Worm (Caenorhabditis elegans): Measurements from ENCODE around the gene F19G12.1.

F19G12.1 gene

DNA sequence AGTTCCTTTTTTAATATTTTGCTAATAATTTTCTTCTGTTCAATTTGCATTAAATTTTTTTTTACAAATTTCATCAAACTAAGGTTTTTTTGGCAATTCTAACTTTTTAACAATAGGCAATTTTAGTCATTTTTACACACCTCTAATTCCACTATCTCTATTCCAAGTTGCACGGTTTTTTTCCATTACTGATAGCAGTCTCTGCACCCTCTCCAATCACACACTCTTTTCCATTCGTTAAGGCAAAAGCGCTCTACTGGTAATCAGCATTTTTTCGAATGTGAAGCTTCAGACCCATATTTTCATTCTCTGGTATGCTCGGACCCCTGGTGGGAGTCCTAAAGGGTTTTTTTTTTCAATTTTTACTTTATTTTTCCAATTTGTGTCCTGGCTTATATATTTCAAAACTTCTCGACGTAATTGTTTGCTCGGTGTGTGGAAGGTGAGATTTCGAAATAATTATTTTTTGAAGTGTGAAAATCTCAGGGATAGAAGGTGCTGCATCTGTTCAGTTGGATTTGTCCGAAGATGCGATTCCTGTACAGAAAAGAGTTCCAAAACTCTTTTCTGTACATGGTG lies 13.9 kb upstream of the F19G12.1 start, which contains the start of the genes F19G12.4 and F19G12.8:
F19G12.4 (plus strand) TSS at position 529 of the 579 bp plus-strand sequence.
F19G12.8 (plus strand) TSS at position 545 of the 579 bp plus-strand sequence.
- TF ChIP-seq hmbx-1 (tag; optimal IDR thresholded peaks at IDR 0.05) = no peak
- TF ChIP-seq tbx-37 (GFP tag; conservative IDR thresholded peaks at IDR 0.05) = no peak
- TF ChIP-seq scrt-1 (GFP tag; IDR thresholded peaks at IDR 0.05) = no peak
- TF ChIP-seq F13C5.2 (tag; optimal IDR thresholded peaks at IDR 0.05) = no peak
- TF ChIP-seq ceh-36 (tag; optimal IDR thresholded peaks at IDR 0.05) = no peak
- TF ChIP-seq hnd-1 (tag; optimal IDR thresholded peaks at IDR 0.05) = no peak
- no peak for TF ChIP-seq flt-1 (GFP tag; IDR thresholded peaks at IDR 0.05)
- no peak for TF ChIP-seq tra-4 (tag; optimal IDR thresholded peaks at IDR 0.05)
- TF ChIP-seq B0310.2 (tag; optimal IDR thresholded peaks at IDR 0.05) = no peak
- no peak for TF ChIP-seq pes-1 (GFP tag; IDR thresholded peaks at IDR 0.05)
- no peak for TF ChIP-seq hmg-4 (GFP tag; optimal IDR thresholded peaks at IDR 0.05)

DNA sequence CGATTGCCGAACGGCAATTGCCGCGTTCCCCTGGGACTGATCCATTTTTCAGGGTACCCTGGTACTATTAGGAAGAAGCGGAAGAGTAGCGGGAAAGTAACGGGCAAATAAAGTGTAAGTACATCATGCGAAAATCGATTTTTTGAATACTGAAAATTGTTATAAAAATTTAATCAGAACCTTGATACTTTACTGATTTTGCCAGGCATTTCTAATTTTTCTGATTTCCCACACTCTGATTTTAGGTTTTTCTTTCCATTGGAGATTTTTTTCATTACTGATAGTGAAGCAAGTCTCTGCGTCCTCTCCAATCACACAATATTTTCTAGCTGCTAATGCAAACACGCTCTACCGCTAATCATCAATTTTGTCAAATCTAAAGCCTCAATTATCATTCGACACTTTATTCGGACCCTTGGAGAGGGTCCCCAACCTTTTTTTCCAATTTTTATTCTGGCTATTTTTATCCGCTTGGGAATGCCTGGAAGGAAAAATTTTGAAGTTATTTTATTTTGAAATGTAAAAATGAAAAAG lies 11.6 kb upstream of the F19G12.1 start, which contains the start of gene F19G12.9:
F19G12.9 (plus strand) TSS at position 51 of the 534 bp plus-strand sequence.
- TF ChIP-seq hnd-1 (tag; optimal IDR thresholded peaks at IDR 0.05) = no peak
- TF ChIP-seq ceh-36 (tag; optimal IDR thresholded peaks at IDR 0.05) = no peak
- TF ChIP-seq ets-7 (tag; optimal IDR thresholded peaks at IDR 0.05) = no peak
- TF ChIP-seq tbx-37 (GFP tag; conservative IDR thresholded peaks at IDR 0.05) = no peak

DNA sequence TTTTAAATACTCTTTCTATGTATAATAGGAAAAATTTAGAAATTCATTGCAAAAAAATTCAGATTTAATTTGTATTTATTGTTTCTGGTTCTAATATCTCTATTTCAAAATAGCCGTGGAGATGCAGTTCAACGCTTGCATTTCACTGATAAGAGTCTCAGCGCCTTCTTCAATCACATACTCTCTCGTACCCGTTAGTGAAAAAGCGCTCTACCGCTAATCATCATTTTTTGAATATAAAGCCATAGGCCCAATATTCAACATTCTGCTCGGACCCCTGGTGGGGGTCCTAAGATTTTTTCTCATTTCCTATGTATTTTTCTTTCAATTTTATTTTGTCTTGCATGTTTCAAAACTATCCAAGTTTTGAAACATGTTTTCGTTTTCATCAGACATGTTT lies 10.3 kb upstream of the F19G12.1 start:
- TF ChIP-seq pes-1 (GFP tag; IDR thresholded peaks at IDR 0.05) (no peak), hnd-1 (tag; optimal IDR thresholded peaks at IDR 0.05) (no peak), ama-1 (optimal IDR thresholded peaks at IDR 0.05) (no peak), tra-4 (tag; optimal IDR thresholded peaks at IDR 0.05) (no peak), ets-7 (tag; optimal IDR thresholded peaks at IDR 0.05) (no peak)

DNA sequence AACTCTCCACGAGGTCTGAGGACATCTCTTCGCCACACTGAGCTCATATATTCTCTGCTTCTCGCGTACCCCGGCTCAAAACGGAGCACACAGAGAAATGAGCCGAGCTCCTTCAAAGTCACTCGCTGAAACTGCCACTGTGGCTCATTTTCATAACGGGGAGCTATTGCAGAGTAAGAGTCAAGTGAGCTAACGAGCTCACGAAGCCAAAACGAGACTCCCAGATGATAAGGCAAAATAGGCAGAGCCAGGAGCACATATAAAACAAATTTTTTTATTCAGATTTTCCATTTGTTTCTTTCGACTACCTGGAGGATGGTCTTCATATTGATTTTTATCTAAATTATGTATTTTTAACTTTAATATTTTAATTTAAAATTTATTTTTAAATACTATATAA lies 6.3 kb upstream of the F19G12.1 start, which contains the start of gene F19G12.3:
F19G12.3 (plus strand) TSS at position 301 of the 400 bp plus-strand sequence.
- TF ChIP-seq hnd-1 (tag; optimal IDR thresholded peaks at IDR 0.05) (no peak), hmg-4 (GFP tag; optimal IDR thresholded peaks at IDR 0.05) (no peak), scrt-1 (GFP tag; IDR thresholded peaks at IDR 0.05) (no peak), ets-7 (tag; optimal IDR thresholded peaks at IDR 0.05) (no peak), hmbx-1 (tag; optimal IDR thresholded peaks at IDR 0.05) (no peak)

DNA sequence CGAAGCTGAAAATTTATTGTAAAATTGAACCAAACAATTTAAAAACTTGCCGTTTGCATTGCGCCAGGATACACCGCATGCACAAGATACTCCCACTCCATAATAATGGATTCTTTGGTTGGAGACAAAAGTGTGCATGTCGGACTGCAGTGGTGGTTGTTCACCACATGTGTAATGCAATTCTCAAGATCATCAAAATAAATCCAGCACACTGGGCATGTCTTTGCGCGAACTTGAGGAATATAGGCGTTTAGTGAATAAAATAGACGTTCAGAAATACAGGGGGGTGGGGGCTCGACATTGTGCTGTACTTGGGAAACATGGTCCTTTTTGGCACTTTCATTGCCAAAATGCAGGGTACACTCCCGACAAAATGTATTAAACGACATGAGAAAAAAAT lies 4.4 kb upstream of the F19G12.1 start, which contains the start of gene F19G12.11:
F19G12.11 (minus strand) TSS at position 101 of the 400 bp plus-strand sequence.
- TF ChIP-seq hnd-1 (tag; optimal IDR thresholded peaks at IDR 0.05) = no peak
- no peak for TF ChIP-seq ama-1 (optimal IDR thresholded peaks at IDR 0.05)
- no peak for TF ChIP-seq pes-1 (GFP tag; IDR thresholded peaks at IDR 0.05)
- no peak for TF ChIP-seq ceh-13 (GFP tag; optimal IDR thresholded peaks at IDR 0.05)
- TF ChIP-seq B0310.2 (tag; optimal IDR thresholded peaks at IDR 0.05) = no peak
- no peak for TF ChIP-seq hmbx-1 (tag; optimal IDR thresholded peaks at IDR 0.05)
- TF ChIP-seq tbx-11 (GFP tag; IDR thresholded peaks at IDR 0.05) = no peak
- no peak for TF ChIP-seq ets-7 (tag; optimal IDR thresholded peaks at IDR 0.05)
- no peak for TF ChIP-seq scrt-1 (GFP tag; IDR thresholded peaks at IDR 0.05)
- TF ChIP-seq ceh-36 (tag; optimal IDR thresholded peaks at IDR 0.05) = no peak
- no peak for TF ChIP-seq tbx-37 (GFP tag; conservative IDR thresholded peaks at IDR 0.05)
- no peak for TF ChIP-seq F13C5.2 (tag; optimal IDR thresholded peaks at IDR 0.05)
- TF ChIP-seq flt-1 (GFP tag; IDR thresholded peaks at IDR 0.05) = no peak
- no peak for TF ChIP-seq aly-1 (tag; optimal IDR thresholded peaks at IDR 0.05)
- TF ChIP-seq tra-4 (tag; optimal IDR thresholded peaks at IDR 0.05) = no peak

DNA sequence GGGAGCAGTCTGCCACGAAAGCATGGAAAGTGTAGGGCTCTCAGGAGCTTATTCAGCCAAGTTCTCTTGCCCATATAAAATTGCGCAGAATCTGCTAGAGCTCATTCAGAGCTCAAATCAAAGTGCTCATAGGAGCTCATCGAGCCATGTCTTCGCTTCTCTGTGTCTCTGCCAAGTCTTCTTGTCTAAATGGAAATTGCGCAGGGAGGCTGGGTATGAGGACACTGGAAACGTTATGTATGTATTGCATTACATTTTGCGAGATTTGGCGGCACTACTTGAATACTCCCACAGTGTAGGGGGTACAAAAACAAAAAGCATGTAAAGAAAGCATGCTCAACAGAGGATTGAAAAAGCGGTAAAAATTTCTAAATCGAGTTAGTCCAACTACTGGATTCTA lies 6.3 kb downstream of the F19G12.1 start:
- TF ChIP-seq F13C5.2 (tag; optimal IDR thresholded peaks at IDR 0.05) = no peak
- no peak for TF ChIP-seq scrt-1 (GFP tag; IDR thresholded peaks at IDR 0.05)
- TF ChIP-seq tbx-37 (GFP tag; conservative IDR thresholded peaks at IDR 0.05) = no peak
- TF ChIP-seq sea-1 (GFP tag; conservative IDR thresholded peaks at IDR 0.05) = no peak
- TF ChIP-seq flt-1 (GFP tag; IDR thresholded peaks at IDR 0.05) = no peak
- no peak for TF ChIP-seq B0310.2 (tag; optimal IDR thresholded peaks at IDR 0.05)
- no peak for TF ChIP-seq hmg-4 (GFP tag; optimal IDR thresholded peaks at IDR 0.05)
- TF ChIP-seq aly-1 (tag; optimal IDR thresholded peaks at IDR 0.05) = no peak
- no peak for TF ChIP-seq ets-7 (tag; optimal IDR thresholded peaks at IDR 0.05)
- no peak for TF ChIP-seq pes-1 (GFP tag; IDR thresholded peaks at IDR 0.05)
- TF ChIP-seq ceh-13 (GFP tag; optimal IDR thresholded peaks at IDR 0.05) = no peak
- TF ChIP-seq ama-1 (optimal IDR thresholded peaks at IDR 0.05) = no peak
- no peak for TF ChIP-seq hnd-1 (tag; optimal IDR thresholded peaks at IDR 0.05)
- TF ChIP-seq tra-4 (tag; optimal IDR thresholded peaks at IDR 0.05) = no peak
- TF ChIP-seq ceh-36 (tag; optimal IDR thresholded peaks at IDR 0.05) = no peak
- TF ChIP-seq tbx-11 (GFP tag; IDR thresholded peaks at IDR 0.05) = no peak
- no peak for TF ChIP-seq hmbx-1 (tag; optimal IDR thresholded peaks at IDR 0.05)

DNA sequence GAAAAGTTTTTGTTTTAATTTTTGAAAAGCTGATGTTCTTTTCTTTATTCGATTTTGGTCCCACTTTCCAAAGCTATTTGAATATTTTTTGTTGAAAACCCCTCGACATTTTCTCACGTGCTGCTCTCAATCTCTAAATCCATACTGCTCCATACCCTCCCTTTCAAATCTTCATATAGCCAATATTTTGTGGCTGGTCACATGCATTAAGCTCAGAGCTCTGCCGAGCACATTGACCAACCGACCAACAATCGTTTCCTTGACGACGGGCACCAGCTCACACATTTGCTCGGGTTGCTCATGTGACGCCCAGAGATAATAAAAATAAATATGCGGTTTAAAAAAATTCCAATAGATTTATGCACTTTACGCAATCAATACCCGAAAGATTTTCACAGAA lies 8.1 kb downstream of the F19G12.1 start:
- TF ChIP-seq B0310.2 (tag; optimal IDR thresholded peaks at IDR 0.05) (no peak), tra-4 (tag; optimal IDR thresholded peaks at IDR 0.05) (no peak), hmg-4 (GFP tag; optimal IDR thresholded peaks at IDR 0.05) (no peak), ets-7 (tag; optimal IDR thresholded peaks at IDR 0.05) (no peak), F13C5.2 (tag; optimal IDR thresholded peaks at IDR 0.05) (no peak), scrt-1 (GFP tag; IDR thresholded peaks at IDR 0.05) (no peak), ceh-36 (tag; optimal IDR thresholded peaks at IDR 0.05) (no peak), hnd-1 (tag; optimal IDR thresholded peaks at IDR 0.05) (no peak)

DNA sequence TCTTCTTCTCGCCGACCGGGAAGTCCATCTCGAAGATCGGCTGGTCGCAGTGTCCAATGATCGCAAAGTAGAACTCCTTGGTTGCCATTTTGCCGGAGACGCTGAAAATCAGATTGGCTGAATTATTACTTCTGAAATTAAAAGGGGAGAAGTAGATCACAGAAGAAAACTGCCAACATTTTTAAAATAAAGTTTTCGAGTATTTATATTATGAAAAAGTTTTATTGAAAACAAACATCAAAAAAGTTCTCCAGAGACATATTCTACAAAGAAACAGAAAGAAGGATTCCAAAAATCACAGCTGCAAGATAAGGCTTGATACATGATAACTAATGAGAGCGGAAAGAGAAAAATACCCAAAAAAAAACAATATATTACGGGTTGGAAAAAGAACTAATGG lies 9.4 kb downstream of the F19G12.1 start, which contains the start of gene sedl-1:
sedl-1 (minus strand) TSS at position 101 of the 400 bp plus-strand sequence.
- TF ChIP-seq tra-4 (tag; optimal IDR thresholded peaks at IDR 0.05) (no peak), hmg-4 (GFP tag; optimal IDR thresholded peaks at IDR 0.05) (no peak), ets-7 (tag; optimal IDR thresholded peaks at IDR 0.05) (no peak), tbx-11 (GFP tag; IDR thresholded peaks at IDR 0.05) (no peak), hmbx-1 (tag; optimal IDR thresholded peaks at IDR 0.05) (no peak), flt-1 (GFP tag; IDR thresholded peaks at IDR 0.05) (no peak), hnd-1 (tag; optimal IDR thresholded peaks at IDR 0.05) (no peak), scrt-1 (GFP tag; IDR thresholded peaks at IDR 0.05) (no peak), sea-1 (GFP tag; conservative IDR thresholded peaks at IDR 0.05) (no peak), ama-1 (optimal IDR thresholded peaks at IDR 0.05) (no peak), ceh-13 (GFP tag; optimal IDR thresholded peaks at IDR 0.05) (no peak), B0310.2 (tag; optimal IDR thresholded peaks at IDR 0.05) (no peak), aly-1 (tag; optimal IDR thresholded peaks at IDR 0.05) (no peak), pes-1 (GFP tag; IDR thresholded peaks at IDR 0.05) (no peak), ceh-36 (tag; optimal IDR thresholded peaks at IDR 0.05) (no peak), tbx-37 (GFP tag; conservative IDR thresholded peaks at IDR 0.05) (no peak), F13C5.2 (tag; optimal IDR thresholded peaks at IDR 0.05) (no peak)

Data from whole organism, early embryonic.